Worm (Caenorhabditis elegans) whole organism, late embryonic: ENCODE data around the gene mlc-5.

Experiments used
- ceh-31 ChIP-seq: sonication (generic microtip); optimal IDR thresholded peaks from 2 replicates; lab custom pipeline; 2016; ENCODE audit warnings: missing genetic modification characterization, missing compliant biosample characterization
- ceh-45 ChIP-seq: fragments of 200-800 bp; sonication (Bioruptor generic); IDR thresholded peaks from 2 replicates; pipeline ENCODE4 v1.3.6; 2022; ENCODE audit warnings: missing genetic modification reagents, missing genetic modification characterization, missing compliant biosample characterization
- ceh-9 ChIP-seq: sonication (generic microtip); optimal IDR thresholded peaks from 2 replicates; lab custom pipeline; 2016; ENCODE audit warnings: mild to moderate bottlenecking, missing genetic modification characterization, inconsistent platforms, missing compliant biosample characterization
- che-1 ChIP-seq: sonication (generic microtip); optimal IDR thresholded peaks from 2 replicates; lab custom pipeline; 2016; ENCODE audit warnings: mild to moderate bottlenecking, missing genetic modification characterization, missing compliant biosample characterization
- elt-2 ChIP-seq: sonication (generic microtip); optimal IDR thresholded peaks from 2 replicates; lab custom pipeline; 2016; ENCODE audit warnings: missing genetic modification reagents, missing genetic modification characterization, missing compliant biosample characterization
- eyg-1 ChIP-seq: sonication (generic microtip); optimal IDR thresholded peaks from 2 replicates; lab custom pipeline; 2016; ENCODE audit warnings: missing genotype, missing genetic modification characterization, missing compliant biosample characterization
- fkh-10 ChIP-seq: fragments of 150-350 bp; optimal IDR thresholded peaks from 2 replicates; lab custom pipeline; 2014; ENCODE audit warnings: missing biosample characterization, missing genetic modification reagents, missing genetic modification characterization
- hlh-6 ChIP-seq: sonication (generic microtip); optimal IDR thresholded peaks from 2 replicates; lab custom pipeline; 2016; ENCODE audit warnings: missing genotype, missing genetic modification characterization, missing compliant biosample characterization
- pax-1 ChIP-seq: fragments of 150-350 bp; optimal IDR thresholded peaks from 2 replicates; lab custom pipeline; 2014; ENCODE audit warnings: missing biosample characterization, missing genetic modification characterization
- pha-4 ChIP-seq: fragments of 150-350 bp; optimal IDR thresholded peaks from 2 replicates; lab custom pipeline; 2018; ENCODE audit warnings: missing biosample characterization, missing genetic modification reagents, missing genetic modification characterization
- pqm-1 ChIP-seq: sonication (generic microtip); optimal IDR thresholded peaks from 2 replicates; lab custom pipeline; 2016; ENCODE audit warnings: missing genetic modification characterization, missing compliant biosample characterization
- sox-4 ChIP-seq: sonication (generic microtip); optimal IDR thresholded peaks from 2 replicates; lab custom pipeline; 2017; ENCODE audit warnings: mild to moderate bottlenecking, missing genetic modification characterization, inconsistent platforms, missing compliant biosample characterization

DNA sequence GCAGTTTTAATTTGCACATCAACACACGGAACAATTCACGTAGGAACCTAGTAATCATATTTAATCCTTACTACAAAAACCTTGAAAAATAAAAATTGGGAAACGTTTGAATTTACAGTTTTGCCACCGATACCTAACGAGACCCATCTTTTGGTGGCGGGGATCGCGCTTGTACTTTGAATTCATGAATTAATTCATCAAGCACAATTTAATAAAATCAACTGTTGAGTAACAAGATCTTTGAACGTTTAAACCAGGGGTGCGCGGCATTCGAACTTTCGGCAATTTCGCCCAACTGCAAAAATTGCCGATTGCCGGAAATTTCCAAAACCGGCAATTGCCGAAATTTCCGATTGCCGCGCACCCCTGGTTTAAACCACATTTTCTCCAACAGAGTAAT, 33.6 kb downstream of the mlc-5 start:
- no peak for TF ChIP-seq ceh-45 (GFP tag; lab: Robert Waterston, UW)
- TF ChIP-seq che-1 (tag; lab: Kevin White, UChicago): no peak
- TF ChIP-seq fkh-10 (GFP tag; lab: Kevin White, UChicago): no peak
- TF ChIP-seq sox-4 (tag; lab: Kevin White, UChicago): no peak
- no peak for TF ChIP-seq pha-4 (tag; lab: Kevin White, UChicago)
- no peak for TF ChIP-seq elt-2
- no peak for TF ChIP-seq pax-1 (tag; lab: Kevin White, UChicago)
- TF ChIP-seq ceh-31 (tag; lab: Kevin White, UChicago): no peak
- no peak for TF ChIP-seq ceh-9 (tag; lab: Kevin White, UChicago)
- no peak for TF ChIP-seq hlh-6 (tag; lab: Kevin White, UChicago)
- no peak for TF ChIP-seq pqm-1 (tag; lab: Kevin White, UChicago)
- no peak for TF ChIP-seq eyg-1 (tag; lab: Kevin White, UChicago)
